Worm (Caenorhabditis elegans) whole organism, young adult: Measurements from ENCODE around the gene twk-17.

Experiments
- akir-1 ChIP-seq: fragments of 200-800 bp; sonication (Bioruptor generic); optimal IDR thresholded peaks from 2 replicates; lab custom pipeline; 2018; ENCODE audit warnings: mild to moderate bottlenecking, missing genetic modification characterization, moderate library complexity, missing compliant biosample characterization
- gei-17 ChIP-seq: fragments of 200-800 bp; sonication (Bioruptor generic); optimal IDR thresholded peaks from 2 replicates; lab custom pipeline; 2018; ENCODE audit warnings: mild to moderate bottlenecking, missing genetic modification characterization, missing compliant biosample characterization

DNA sequence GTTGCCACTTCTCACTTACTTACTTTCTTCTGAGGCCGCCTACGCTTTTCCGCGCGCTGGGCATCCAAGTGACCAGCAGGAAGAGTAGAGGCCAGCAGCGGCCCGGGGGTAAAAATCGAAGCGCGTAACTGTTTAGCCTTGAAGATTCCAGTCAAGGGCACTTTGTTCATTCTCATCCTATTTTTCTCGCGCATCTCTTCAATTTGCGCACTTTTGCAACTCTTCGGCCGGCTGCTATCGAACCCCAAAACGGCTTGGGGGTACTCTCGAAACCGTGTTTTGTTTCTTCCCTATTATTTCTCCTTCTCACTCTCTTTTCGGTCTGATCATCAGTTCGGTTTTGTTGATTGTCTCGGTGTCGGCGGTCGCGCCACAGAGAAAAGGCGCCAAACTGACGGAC lies 21.3 kb downstream of the twk-17 start:
- no peak for TF ChIP-seq akir-1 (GFP tag; lab: Kevin White, UChicago)
- TF ChIP-seq gei-17 (GFP tag; lab: Kevin White, UChicago), result no peak
